Fruit fly (Drosophila melanogaster): ENCODE measurements around the gene CG12617.

dm6 chr2L:20257092-20257491 lies 37.4 kb upstream of the CG12617 start, which contains the start of gene CG17571:
- no peak for TF ChIP-seq Neu2 (GFP tag; optimal IDR thresholded peaks at IDR 0.05; ENCODE audit: borderline replicate concordance)
- TF ChIP-seq CG12104 (GFP tag; optimal IDR thresholded peaks at IDR 0.05): no peak
- no peak for TF ChIP-seq CG17612 (GFP tag; IDR thresholded peaks at IDR 0.05)
- TF ChIP-seq vfl (GFP tag; optimal IDR thresholded peaks at IDR 0.05): no peak
- TF ChIP-seq ap (GFP tag; IDR thresholded peaks at IDR 0.05): no peak
- TF ChIP-seq Xbp1 (GFP tag; optimal IDR thresholded peaks at IDR 0.05): no peak
- no peak for TF ChIP-seq CG3726 (GFP tag; IDR thresholded peaks at IDR 0.05)
- no peak for TF ChIP-seq her (GFP tag; optimal IDR thresholded peaks at IDR 0.05)
- no peak for TF ChIP-seq fu2 (GFP tag; optimal IDR thresholded peaks at IDR 0.05)
- no peak for TF ChIP-seq dmrt99B (tag; optimal IDR thresholded peaks at IDR 0.05)
- no peak for TF ChIP-seq NC2α (GFP tag; optimal IDR thresholded peaks at IDR 0.05)
- no peak for TF ChIP-seq ems (GFP tag; optimal IDR thresholded peaks at IDR 0.05)
- no peak for TF ChIP-seq YL-1 (GFP tag; optimal IDR thresholded peaks at IDR 0.05)
